Worm (Caenorhabditis elegans) whole organism, midembryonic: ENCODE measurements around the gene Y50D4A.4.

Experiments
- T22C8.4 ChIP-seq: fragments of 200-800 bp; sonication (Bioruptor generic); IDR thresholded peaks from 2 replicates; pipeline ENCODE4 v1.3.6; 2022; ENCODE audit warnings: missing genetic modification characterization, missing compliant biosample characterization
- flt-1 ChIP-seq: fragments of 200-800 bp; sonication (Bioruptor generic); IDR thresholded peaks from 2 replicates; pipeline ENCODE4 v1.3.6; 2022; ENCODE audit warnings: missing genetic modification characterization, missing compliant biosample characterization
- klf-2 ChIP-seq: fragments of 200-800 bp; sonication (Bioruptor generic); conservative IDR thresholded peaks from 2 replicates; pipeline ENCODE4 v1.3.6; 2022; ENCODE audit warnings: missing genetic modification reagents, missing genetic modification characterization, missing compliant biosample characterization
- ref-1 ChIP-seq: fragments of 200-800 bp; sonication (Bioruptor generic); conservative IDR thresholded peaks from 2 replicates; pipeline ENCODE4 v1.3.6; 2022; ENCODE audit warnings: missing genetic modification reagents, missing genetic modification characterization, missing compliant biosample characterization
- ztf-23 ChIP-seq: fragments of 200-800 bp; sonication (Bioruptor generic); IDR thresholded peaks from 2 replicates; pipeline ENCODE4 v1.3.6; 2022; ENCODE audit warnings: missing genetic modification reagents, missing genetic modification characterization, missing compliant biosample characterization
- ztf-29 ChIP-seq: fragments of 200-800 bp; sonication (Bioruptor generic); IDR thresholded peaks from 2 replicates; pipeline ENCODE4 v1.3.6; 2022; ENCODE audit warnings: missing genetic modification reagents, missing genetic modification characterization, missing compliant biosample characterization

DNA sequence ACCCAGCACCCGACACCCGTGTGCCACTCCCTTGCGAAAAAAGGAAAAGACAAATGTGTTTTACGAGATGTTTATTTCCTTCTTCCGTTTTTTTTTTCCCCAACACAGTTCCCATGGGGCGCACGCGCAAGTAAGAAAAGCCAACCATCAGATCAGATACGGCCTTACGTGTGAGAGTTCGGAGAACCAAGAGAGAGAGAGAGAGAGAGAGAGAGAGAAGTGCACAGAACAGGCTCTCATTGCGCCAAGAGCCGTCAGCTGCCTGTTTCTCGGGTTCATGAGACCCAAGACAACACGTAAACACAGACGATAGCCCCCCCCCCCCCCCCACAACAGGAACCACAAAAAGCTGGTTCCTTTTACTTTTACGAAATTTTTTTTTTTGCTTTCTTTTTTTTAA, 44.1 kb downstream of the Y50D4A.4 start:
- TF ChIP-seq T22C8.4 (GFP tag; lab: Robert Waterston, UW) (no peak), ref-1 (GFP tag; lab: Robert Waterston, UW) (no peak), flt-1 (no peak), klf-2 (no peak), ztf-23 (GFP tag; lab: Robert Waterston, UW) (no peak), ztf-29 (GFP tag; lab: Robert Waterston, UW) (no peak)
